Worm (Caenorhabditis elegans) whole organism, young adult: ENCODE data around the gene srh-7.
A peak's percentile ranks its signal among the peaks of the same experiment; 100 is the strongest.

Experiments
- B0261.1 ChIP-seq: sonication (generic microtip); optimal IDR thresholded peaks from 2 replicates; lab custom pipeline; 2016; ENCODE audit warnings: mild to moderate bottlenecking, missing genetic modification characterization, moderate library complexity, missing compliant biosample characterization
- F23B12.7 ChIP-seq: sonication (generic microtip); optimal IDR thresholded peaks from 2 replicates; lab custom pipeline; 2017; ENCODE audit warnings: missing genetic modification characterization, mild to moderate bottlenecking, missing compliant biosample characterization, antibody characterized with exemption, moderate library complexity; ENCODE audit not compliant: insufficient read depth
- F52B5.7 ChIP-seq: sonication (generic microtip); optimal IDR thresholded peaks from 2 replicates; lab custom pipeline; 2016; ENCODE audit warnings: mild to moderate bottlenecking, missing genetic modification characterization, missing compliant biosample characterization
- ZK185.1 ChIP-seq: sonication (generic microtip); optimal IDR thresholded peaks from 2 replicates; lab custom pipeline; 2016; ENCODE audit warnings: mild to moderate bottlenecking, missing genetic modification characterization, missing compliant biosample characterization; ENCODE audit not compliant: poor library complexity, severe bottlenecking
- atf-7 ChIP-seq: sonication (generic microtip); optimal IDR thresholded peaks from 2 replicates; lab custom pipeline; 2017; ENCODE audit warnings: mild to moderate bottlenecking, missing genetic modification characterization, missing compliant biosample characterization
- attf-6 ChIP-seq: fragments of 200-800 bp; sonication (Bioruptor generic); IDR thresholded peaks from 2 replicates; pipeline ENCODE4 v1.3.6; 2022; ENCODE audit warnings: missing genetic modification reagents, missing genetic modification characterization, missing compliant biosample characterization
- bed-1 ChIP-seq: fragments of 200-800 bp; sonication (Bioruptor generic); IDR thresholded peaks from 2 replicates; pipeline ENCODE4 v1.3.6; 2022; ENCODE audit warnings: missing genetic modification reagents, missing genetic modification characterization, missing compliant biosample characterization
- bed-2 ChIP-seq: fragments of 200-800 bp; sonication (Bioruptor generic); IDR thresholded peaks from 2 replicates; pipeline ENCODE4 v1.3.6; 2022; ENCODE audit warnings: missing genetic modification reagents, missing genetic modification characterization, missing compliant biosample characterization
- cebp-2 ChIP-seq: fragments of 200-800 bp; sonication (Bioruptor generic); IDR thresholded peaks from 2 replicates; pipeline ENCODE4 v1.3.6; 2022; ENCODE audit warnings: missing genetic modification characterization, missing compliant biosample characterization
- ceh-100 ChIP-seq: fragments of 200-800 bp; sonication (Bioruptor generic); IDR thresholded peaks from 2 replicates; pipeline ENCODE4 v1.3.6; 2022; ENCODE audit warnings: missing genetic modification reagents, missing genetic modification characterization, missing compliant biosample characterization
- ceh-58 ChIP-seq: fragments of 200-800 bp; sonication (Bioruptor generic); IDR thresholded peaks from 2 replicates; pipeline ENCODE4 v1.3.6; 2022; ENCODE audit warnings: missing genetic modification characterization, missing compliant biosample characterization
- ceh-91 ChIP-seq: fragments of 200-800 bp; sonication (Bioruptor generic); IDR thresholded peaks from 2 replicates; pipeline ENCODE4 v1.3.6; 2022; ENCODE audit warnings: missing genetic modification reagents, missing genetic modification characterization, missing compliant biosample characterization
- egl-44 ChIP-seq: fragments of 200-800 bp; sonication (Bioruptor generic); IDR thresholded peaks from 2 replicates; pipeline ENCODE4 v1.3.6; 2022; ENCODE audit warnings: missing genetic modification reagents, missing genetic modification characterization, missing compliant biosample characterization
- fkh-3 ChIP-seq: sonication (generic microtip); optimal IDR thresholded peaks from 2 replicates; lab custom pipeline; 2016; ENCODE audit warnings: mild to moderate bottlenecking, missing genetic modification characterization, missing compliant biosample characterization
- hlh-26 ChIP-seq: fragments of 200-800 bp; sonication (Bioruptor generic); conservative IDR thresholded peaks from 2 replicates; pipeline ENCODE4 v1.3.6; 2022; ENCODE audit warnings: missing genetic modification reagents, missing genetic modification characterization, missing compliant biosample characterization
- hrde-1 ChIP-seq: sonication (generic microtip); optimal IDR thresholded peaks from 2 replicates; lab custom pipeline; 2016; ENCODE audit warnings: missing genetic modification characterization, mild to moderate bottlenecking, missing compliant biosample characterization, moderate library complexity, missing genotype, missing genetic modification reagents, borderline replicate concordance
- hsf-1 ChIP-seq: fragments of 200-800 bp; sonication (Bioruptor generic); IDR thresholded peaks from 2 replicates; pipeline ENCODE4 v1.3.6; 2022; ENCODE audit warnings: missing genetic modification reagents, missing genetic modification characterization, missing compliant biosample characterization
- lag-1 ChIP-seq: fragments of 200-800 bp; sonication (Bioruptor generic); IDR thresholded peaks from 2 replicates; pipeline ENCODE4 v1.3.6; 2022; ENCODE audit warnings: missing genetic modification reagents, missing genetic modification characterization, missing compliant biosample characterization
- let-526 ChIP-seq: fragments of 200-800 bp; sonication (Bioruptor generic); IDR thresholded peaks from 2 replicates; pipeline ENCODE4 v1.3.6; 2022; ENCODE audit warnings: missing genetic modification reagents, missing genetic modification characterization, missing compliant biosample characterization
- let-607 ChIP-seq, 2 experiments: fragments of 200-800 bp in 1 of 2; sonication (Bioruptor generic) in 1 of 2; sonication (generic microtip) in 1 of 2; optimal IDR thresholded peaks; 2 replicates each; lab custom pipeline; 2016 to 2018; ENCODE audit warnings: mild to moderate bottlenecking in 2 of 2, missing compliant biosample characterization in 2 of 2, missing genetic modification characterization in 2 of 2, moderate library complexity in 2 of 2, missing genotype in 1 of 2
- lin-35 ChIP-seq, 3 experiments: fragments of 150-350 bp in 2 of 3; sonication (generic microtip) in 1 of 3; optimal IDR thresholded peaks; 2 replicates each; lab custom pipeline; 2014 to 2018; ENCODE audit warnings: missing biosample characterization in 3 of 3, missing genetic modification characterization in 3 of 3, missing genetic modification reagents in 3 of 3
- lin-54 ChIP-seq: fragments of 200-800 bp; sonication (Bioruptor generic); optimal IDR thresholded peaks from 2 replicates; lab custom pipeline; 2018; ENCODE audit warnings: mild to moderate bottlenecking, missing genetic modification characterization, missing compliant biosample characterization
- lsy-27 ChIP-seq: sonication (generic microtip); optimal IDR thresholded peaks from 2 replicates; lab custom pipeline; 2017; ENCODE audit warnings: missing genetic modification characterization, mild to moderate bottlenecking, missing compliant biosample characterization, antibody characterized with exemption, missing genotype, borderline replicate concordance; ENCODE audit not compliant: insufficient read depth
- madf-6 ChIP-seq: fragments of 200-800 bp; sonication (Bioruptor generic); IDR thresholded peaks from 2 replicates; pipeline ENCODE4 v1.3.6; 2022; ENCODE audit warnings: missing genetic modification reagents, missing genetic modification characterization, missing compliant biosample characterization
- madf-8 ChIP-seq: fragments of 200-800 bp; sonication (Bioruptor generic); conservative IDR thresholded peaks from 2 replicates; pipeline ENCODE4 v1.3.6; 2022; ENCODE audit warnings: missing genetic modification reagents, missing genetic modification characterization, missing compliant biosample characterization
- nhr-179 ChIP-seq: sonication (generic microtip); optimal IDR thresholded peaks from 2 replicates; lab custom pipeline; 2016; ENCODE audit warnings: mild to moderate bottlenecking, missing genetic modification characterization, missing compliant biosample characterization
- nhr-27 ChIP-seq: fragments of 200-800 bp; sonication (Bioruptor generic); optimal IDR thresholded peaks from 2 replicates; lab custom pipeline; 2018; ENCODE audit warnings: mild to moderate bottlenecking, missing genetic modification characterization, moderate library complexity, missing compliant biosample characterization
- nhr-80 ChIP-seq: sonication (generic microtip); optimal IDR thresholded peaks from 2 replicates; lab custom pipeline; 2016; ENCODE audit warnings: missing genetic modification characterization, missing compliant biosample characterization
- repo-1 ChIP-seq: sonication (generic microtip); optimal IDR thresholded peaks from 2 replicates; lab custom pipeline; 2017; ENCODE audit warnings: mild to moderate bottlenecking, missing genetic modification characterization, missing compliant biosample characterization
- sdz-38 ChIP-seq: sonication (generic microtip); optimal IDR thresholded peaks from 2 replicates; lab custom pipeline; 2016; ENCODE audit warnings: missing genotype, missing genetic modification characterization, missing compliant biosample characterization
- snpc-3.4 ChIP-seq: sonication (generic microtip); optimal IDR thresholded peaks from 2 replicates; lab custom pipeline; 2017; ENCODE audit warnings: missing genetic modification characterization, mild to moderate bottlenecking, missing compliant biosample characterization, antibody characterized with exemption, moderate library complexity, missing genotype, missing genetic modification reagents
- somi-1 ChIP-seq: fragments of 200-800 bp; sonication (Bioruptor generic); optimal IDR thresholded peaks from 2 replicates; lab custom pipeline; 2018; ENCODE audit warnings: mild to moderate bottlenecking, missing genetic modification characterization, missing compliant biosample characterization
- unc-62 ChIP-seq: fragments of 150-350 bp; optimal IDR thresholded peaks from 2 replicates; lab custom pipeline; 2014; ENCODE audit warnings: missing biosample characterization, missing genetic modification reagents, missing genetic modification characterization
- zfh-2 ChIP-seq: fragments of 200-800 bp; sonication (Bioruptor generic); conservative IDR thresholded peaks from 2 replicates; pipeline ENCODE4 v1.3.6; 2022; ENCODE audit warnings: missing genetic modification reagents, missing genetic modification characterization, missing compliant biosample characterization
- zim-3 ChIP-seq: sonication (generic microtip); optimal IDR thresholded peaks from 2 replicates; lab custom pipeline; 2017; ENCODE audit warnings: mild to moderate bottlenecking, missing genetic modification characterization, moderate library complexity, missing compliant biosample characterization
- ztf-18 ChIP-seq: sonication (generic microtip); optimal IDR thresholded peaks from 2 replicates; lab custom pipeline; 2016; ENCODE audit warnings: missing genotype, mild to moderate bottlenecking, missing genetic modification characterization, missing compliant biosample characterization
- ztf-26 ChIP-seq: sonication (generic microtip); optimal IDR thresholded peaks from 2 replicates; lab custom pipeline; 2017; ENCODE audit warnings: missing genetic modification characterization, missing compliant biosample characterization
- ztf-28 ChIP-seq: fragments of 200-800 bp; sonication (Bioruptor generic); IDR thresholded peaks from 2 replicates; pipeline ENCODE4 v1.3.6; 2022; ENCODE audit warnings: missing genetic modification reagents, missing genetic modification characterization, missing compliant biosample characterization

Gene srh-7

ce11 chrV:3969664-3970063 lies 38.4 kb upstream of the srh-7 start:
- TF ChIP-seq nhr-27 (tag; lab: Kevin White, UChicago) = no peak
- TF ChIP-seq unc-62 = peak; percentile 50
- TF ChIP-seq, all 124 proteins: peak for 1

ce11 chrV:3970410-3970809 lies 37.6 kb upstream of the srh-7 start, which contains the start of gene cyp-34A9:
Gene cyp-34A9, minus strand, starts transcription at chrV:3970540.
- TF ChIP-seq let-607 (tag; optimal IDR thresholded peaks at IDR 0.05; lab: Kevin White, UChicago) (no peak), nhr-80 (peak; percentile 42)

- TF ChIP-seq lin-54 (GFP tag; lab: Kevin White, UChicago) (no peak), sdz-38 (tag; lab: Kevin White, UChicago) (no peak), somi-1 (GFP tag; lab: Kevin White, UChicago) (no peak), bed-2 (GFP tag; lab: Robert Waterston, UW) (no peak), ceh-100 (GFP tag; lab: Robert Waterston, UW) (no peak), zim-3 (tag; lab: Kevin White, UChicago) (no peak), ztf-18 (tag; lab: Kevin White, UChicago) (no peak), fkh-3 (tag; lab: Kevin White, UChicago) (no peak), egl-44 (no peak), nhr-179 (no peak), ZK185.1 (tag; lab: Kevin White, UChicago) (no peak), lag-1 (GFP tag; lab: Robert Waterston, UW) (no peak), hsf-1 (GFP tag; lab: Robert Waterston, UW) (no peak), attf-6 (GFP tag; lab: Robert Waterston, UW) (no peak), madf-8 (GFP tag; lab: Robert Waterston, UW) (no peak), ceh-58 (no peak), B0261.1 (tag; lab: Kevin White, UChicago) (no peak), repo-1 (tag; lab: Kevin White, UChicago) (no peak), ztf-28 (GFP tag; lab: Robert Waterston, UW) (no peak), zfh-2 (GFP tag; lab: Robert Waterston, UW) (no peak)
These were observed 35.2 kb upstream of the srh-7 start, which contains the start of gene cyp-34A10 for ce11 chrV:3972846-3973245. Gene cyp-34A10, minus strand, starts transcription at chrV:3972991.

- no peak for TF ChIP-seq ztf-28 (GFP tag; lab: Robert Waterston, UW)
- no peak for TF ChIP-seq cebp-2
- no peak for TF ChIP-seq hlh-26 (GFP tag; lab: Robert Waterston, UW)
- TF ChIP-seq let-526 (GFP tag; lab: Robert Waterston, UW) = no peak
- TF ChIP-seq F52B5.7 (tag; lab: Kevin White, UChicago) = no peak
- no peak for TF ChIP-seq unc-62
- TF ChIP-seq ztf-26 (tag; lab: Kevin White, UChicago) = no peak
- no peak for TF ChIP-seq atf-7
- no peak for TF ChIP-seq ceh-58
- TF ChIP-seq bed-1 (GFP tag; lab: Robert Waterston, UW) = no peak
- no peak for TF ChIP-seq F23B12.7 (tag; lab: Kevin White, UChicago)
- TF ChIP-seq snpc-3.4 (tag; lab: Kevin White, UChicago) = no peak
- TF ChIP-seq hrde-1 = no peak
- no peak for TF ChIP-seq lin-35 (GFP tag; optimal IDR thresholded peaks at IDR 0.05; lab: Kevin White, UChicago)
- TF ChIP-seq sdz-38 (tag; lab: Kevin White, UChicago) = no peak
- TF ChIP-seq B0261.1 (tag; lab: Kevin White, UChicago) = no peak
- TF ChIP-seq fkh-3 (tag; lab: Kevin White, UChicago) = no peak
- no peak for TF ChIP-seq madf-6 (GFP tag; lab: Robert Waterston, UW)
- TF ChIP-seq lsy-27 (tag; lab: Kevin White, UChicago) = no peak
- no peak for TF ChIP-seq ceh-91 (GFP tag; lab: Robert Waterston, UW)
- TF ChIP-seq, all 124 proteins: peak for 0
These were observed 33.7 kb upstream of the srh-7 start, which contains the start of gene str-82 for ce11 chrV:3974361-3974760. Gene str-82, plus strand, starts transcription at chrV:3974661.
